Fruit fly (Drosophila melanogaster): ENCODE data around the gene CG10513.

CG10513 gene

DNA sequence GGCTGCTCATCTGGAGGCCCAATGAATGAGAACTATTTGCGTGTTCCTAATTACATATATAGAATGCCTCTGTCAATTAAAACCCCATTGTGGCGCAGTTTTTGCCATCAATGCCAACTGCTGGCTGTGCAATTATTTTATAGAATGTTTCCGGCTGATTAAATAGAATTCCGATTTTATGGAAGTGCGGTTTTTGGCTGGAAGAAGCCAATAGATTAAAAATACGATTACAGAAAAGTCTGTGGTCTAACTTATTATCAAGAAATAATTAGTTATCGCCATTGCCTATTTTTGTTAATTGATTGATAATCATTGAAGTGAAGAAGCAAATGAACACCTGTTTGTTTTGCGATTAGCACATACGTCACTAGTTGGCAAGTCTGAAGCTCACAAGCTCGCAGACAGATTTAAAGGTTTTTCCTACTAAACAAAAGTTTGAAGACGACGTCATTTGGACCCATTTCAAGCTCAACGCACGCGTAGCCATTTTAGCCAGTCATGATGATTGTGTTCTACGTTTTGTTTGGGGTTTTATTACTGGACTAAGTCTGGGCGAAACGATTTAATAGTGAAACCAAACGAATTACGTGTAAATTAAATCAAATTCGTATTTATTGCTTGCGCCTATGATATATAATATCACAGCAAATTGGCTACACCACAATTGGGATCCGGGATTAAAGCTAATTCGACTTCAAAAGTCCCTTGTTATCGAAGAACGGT is 29.0 kb upstream of the CG10513 start:
- TF ChIP-seq pan (optimal IDR thresholded peaks at IDR 0.05) (no peak), EcR (GFP tag; optimal IDR thresholded peaks at IDR 0.05) (no peak), Dll (optimal IDR thresholded peaks at IDR 0.05) (no peak), usp (GFP tag; optimal IDR thresholded peaks at IDR 0.05) (no peak), CG8478 (optimal IDR thresholded peaks at IDR 0.05) (no peak), psq (optimal IDR thresholded peaks at IDR 0.05) (no peak)

DNA sequence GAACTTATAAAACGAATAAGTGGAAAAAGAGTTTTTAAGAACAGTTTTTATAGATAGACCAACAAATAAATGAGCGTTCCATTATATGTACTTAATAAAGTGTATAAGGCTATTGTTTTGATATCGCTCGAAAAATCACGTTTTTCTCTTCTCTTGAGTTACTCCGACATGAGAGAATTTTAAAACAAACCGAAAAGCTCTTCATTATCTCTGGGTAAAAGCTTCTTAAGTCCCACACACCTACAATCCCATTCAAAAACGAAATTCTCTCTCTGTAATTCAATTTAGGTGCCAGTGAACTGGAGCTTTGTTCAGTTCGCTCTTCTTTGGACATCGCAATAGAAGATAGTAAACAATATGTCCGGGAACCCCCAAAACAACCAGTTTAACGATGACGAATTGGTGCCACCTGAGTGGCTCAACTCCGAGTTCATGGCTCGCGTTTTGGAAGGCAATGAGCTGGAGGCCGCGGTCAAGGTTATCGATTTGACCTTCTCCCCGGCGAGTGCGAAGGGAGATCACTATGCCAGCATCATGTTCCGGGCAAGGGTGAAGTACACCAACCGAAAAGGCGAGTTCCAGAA is 26.9 kb upstream of the CG10513 start, which contains the start of gene CG31436:
CG31436 (plus strand) TSS at position 281 of the 584 bp plus-strand sequence.
- TF ChIP-seq psq (optimal IDR thresholded peaks at IDR 0.05) (no peak), usp (GFP tag; optimal IDR thresholded peaks at IDR 0.05) (no peak), CG8478 (optimal IDR thresholded peaks at IDR 0.05) (no peak), Dll (optimal IDR thresholded peaks at IDR 0.05) (no peak)

DNA sequence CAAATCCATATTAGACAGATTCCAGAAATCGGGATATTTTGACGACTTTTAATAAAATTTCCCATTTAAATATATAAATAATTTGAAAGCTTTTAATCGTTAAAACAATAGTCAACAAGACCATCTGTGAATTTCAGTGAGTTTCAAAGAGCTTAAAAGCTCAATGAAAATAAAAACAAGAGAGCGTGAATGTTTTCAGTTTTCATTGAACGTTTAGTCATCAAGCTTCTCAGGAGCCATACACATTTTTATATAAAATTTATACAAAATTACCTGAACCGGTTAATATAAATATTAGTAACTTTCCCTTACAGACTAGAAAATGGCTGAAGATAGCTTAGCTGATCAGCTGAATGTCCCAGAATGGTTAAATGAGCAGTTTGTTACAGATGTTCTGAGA is 25.2 kb upstream of the CG10513 start, which contains the start of gene CG31370:
CG31370 (plus strand) TSS at position 226 of the 400 bp plus-strand sequence.
- TF ChIP-seq CG8478 (optimal IDR thresholded peaks at IDR 0.05) (no peak), Dll (optimal IDR thresholded peaks at IDR 0.05) (no peak), EcR (GFP tag; optimal IDR thresholded peaks at IDR 0.05) (no peak), psq (optimal IDR thresholded peaks at IDR 0.05) (no peak), pan (optimal IDR thresholded peaks at IDR 0.05) (no peak), usp (GFP tag; optimal IDR thresholded peaks at IDR 0.05) (no peak)

DNA sequence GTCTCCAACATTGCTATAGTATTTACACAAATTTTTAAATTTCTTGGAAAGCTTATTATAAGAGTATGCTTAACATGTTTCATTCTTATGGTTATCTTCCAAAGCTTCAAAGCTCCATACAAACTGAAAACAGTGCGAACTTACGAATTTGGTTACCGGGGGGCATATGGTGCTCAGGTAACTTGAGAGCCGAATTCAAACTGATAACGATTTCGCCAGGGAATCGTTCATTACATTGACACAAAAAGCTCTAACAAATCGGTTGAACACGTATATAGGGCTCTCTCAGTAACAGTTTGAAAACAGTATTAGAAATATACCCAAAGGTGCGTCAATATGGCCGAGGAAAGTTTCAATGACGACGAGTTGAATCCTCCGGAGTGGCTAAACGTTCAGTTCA is 23.6 kb upstream of the CG10513 start, which contains the start of gene CG13659:
CG13659 (plus strand) TSS at position 317 of the 400 bp plus-strand sequence.
- TF ChIP-seq Dll (optimal IDR thresholded peaks at IDR 0.05) (no peak), CG8478 (optimal IDR thresholded peaks at IDR 0.05) (no peak), usp (GFP tag; optimal IDR thresholded peaks at IDR 0.05) (no peak), psq (optimal IDR thresholded peaks at IDR 0.05) (no peak), pan (optimal IDR thresholded peaks at IDR 0.05) (no peak), EcR (GFP tag; optimal IDR thresholded peaks at IDR 0.05) (no peak)

DNA sequence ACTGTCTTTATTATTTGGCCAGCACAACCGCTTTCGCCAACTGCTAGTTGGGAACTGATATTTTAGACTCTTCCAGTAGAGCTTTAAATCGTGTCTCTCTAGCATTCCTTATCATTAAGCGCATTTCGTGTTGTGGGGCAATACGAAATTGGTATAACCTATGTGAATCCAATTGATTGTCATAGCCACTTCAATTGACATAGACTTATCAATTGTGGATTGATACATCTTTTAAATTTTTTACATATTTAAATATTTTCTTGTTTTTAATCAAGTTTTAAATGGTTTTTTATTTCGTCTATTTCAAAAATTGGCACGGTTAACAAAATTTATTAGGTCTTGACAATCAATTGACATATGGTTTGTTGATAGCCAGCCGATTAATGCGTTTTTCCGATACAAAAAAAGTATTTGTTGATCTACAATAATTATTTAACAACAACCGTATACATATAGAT is 22.5 kb upstream of the CG10513 start, which contains the start of gene CG31288:
CG31288 (minus strand) TSS at position 51 of the 458 bp plus-strand sequence.
- TF ChIP-seq psq (optimal IDR thresholded peaks at IDR 0.05) = no peak

DNA sequence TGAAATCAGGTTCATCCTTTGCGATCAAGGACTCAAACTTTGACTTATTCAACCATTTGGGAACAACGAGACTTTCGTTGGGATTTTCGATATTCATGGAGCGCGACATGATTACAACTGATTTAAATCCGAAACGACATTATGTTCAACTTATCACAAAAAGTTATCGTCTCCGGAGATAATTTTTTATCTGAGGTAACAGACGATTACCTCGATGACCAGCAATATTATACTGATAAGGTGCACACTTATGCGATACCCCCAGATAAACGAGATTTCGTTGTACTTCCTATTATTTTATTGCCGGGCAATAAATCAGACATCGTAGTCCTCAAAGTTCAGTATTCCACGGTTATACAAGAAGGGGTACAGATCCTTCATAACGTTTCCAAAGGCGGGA is 20.7 kb upstream of the CG10513 start, which contains the start of gene CG31097:
CG31097 (minus strand) TSS at position 101 of the 400 bp plus-strand sequence.
- no peak for TF ChIP-seq CG8478 (optimal IDR thresholded peaks at IDR 0.05)
- TF ChIP-seq Dll (optimal IDR thresholded peaks at IDR 0.05) = no peak
- TF ChIP-seq usp (GFP tag; optimal IDR thresholded peaks at IDR 0.05) = no peak
- TF ChIP-seq EcR (GFP tag; optimal IDR thresholded peaks at IDR 0.05) = no peak
- no peak for TF ChIP-seq psq (optimal IDR thresholded peaks at IDR 0.05)
- no peak for TF ChIP-seq pan (optimal IDR thresholded peaks at IDR 0.05)

DNA sequence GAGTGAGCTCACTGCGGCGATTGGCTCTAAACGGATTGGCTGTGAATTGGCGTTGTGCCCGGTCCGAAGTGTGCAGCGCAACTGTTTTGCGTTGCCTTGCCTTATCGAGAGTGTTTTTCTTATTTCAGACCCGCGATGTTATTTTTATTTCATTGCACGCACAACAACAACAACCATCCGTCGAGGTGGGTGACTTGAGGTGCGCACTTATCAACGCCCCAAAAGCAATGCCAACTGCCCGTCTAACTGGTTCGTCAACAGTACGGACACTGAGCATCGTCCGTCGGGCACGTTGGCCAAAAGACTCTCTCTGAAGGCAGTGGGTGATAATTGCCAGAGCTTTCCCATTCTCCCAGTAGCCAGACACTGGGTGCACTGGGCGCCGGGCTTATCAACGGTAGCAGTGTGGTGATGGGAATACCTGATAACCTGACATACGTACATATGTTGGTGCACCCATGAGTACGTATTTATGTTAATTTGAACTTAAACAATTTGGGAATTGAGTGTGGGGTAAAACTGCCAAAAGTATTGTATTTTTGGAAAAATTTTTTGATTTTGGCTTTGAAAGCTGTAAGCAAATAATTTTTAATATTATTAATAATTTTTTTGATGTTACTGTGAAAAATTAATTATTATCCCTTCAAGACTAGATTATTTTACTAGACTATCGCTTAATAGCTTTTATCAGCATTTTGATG is 18.5 kb upstream of the CG10513 start, which contains the start of gene CG31102:
CG31102 (minus strand) TSS at position 275 of the 701 bp plus-strand sequence.
- TF ChIP-seq psq (optimal IDR thresholded peaks at IDR 0.05) (no peak), CG8478 (optimal IDR thresholded peaks at IDR 0.05) (no peak), EcR (GFP tag; optimal IDR thresholded peaks at IDR 0.05) (no peak), pan (optimal IDR thresholded peaks at IDR 0.05) (no peak), Dll (optimal IDR thresholded peaks at IDR 0.05) (no peak)

DNA sequence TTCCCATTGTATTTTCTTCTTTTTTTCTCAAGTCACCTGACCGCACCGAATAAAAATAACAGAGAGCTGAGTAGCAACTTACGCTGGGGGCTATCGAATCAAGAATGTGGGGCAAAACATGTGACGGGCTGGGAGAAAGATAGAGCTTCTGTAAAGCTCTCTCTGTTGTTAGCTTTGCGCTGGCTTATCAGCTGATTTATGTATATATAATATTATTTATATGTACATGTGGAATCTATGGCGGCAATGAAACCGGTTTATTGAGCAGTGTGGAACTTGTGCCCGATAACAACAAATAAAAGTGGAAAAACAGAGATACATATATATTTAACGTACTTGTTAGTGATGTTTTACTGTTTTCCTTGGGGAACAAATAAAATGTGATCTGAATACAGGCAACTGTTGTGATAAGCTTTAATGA is 15.9 kb upstream of the CG10513 start, which contains the start of gene CG31098:
CG31098 (minus strand) TSS at position 114 of the 421 bp plus-strand sequence.
- TF ChIP-seq psq (optimal IDR thresholded peaks at IDR 0.05) = no peak
- no peak for TF ChIP-seq Dll (optimal IDR thresholded peaks at IDR 0.05)
- TF ChIP-seq usp (GFP tag; optimal IDR thresholded peaks at IDR 0.05) = no peak
- TF ChIP-seq EcR (GFP tag; optimal IDR thresholded peaks at IDR 0.05) = no peak
- TF ChIP-seq pan (optimal IDR thresholded peaks at IDR 0.05) = no peak
- no peak for TF ChIP-seq CG8478 (optimal IDR thresholded peaks at IDR 0.05)

DNA sequence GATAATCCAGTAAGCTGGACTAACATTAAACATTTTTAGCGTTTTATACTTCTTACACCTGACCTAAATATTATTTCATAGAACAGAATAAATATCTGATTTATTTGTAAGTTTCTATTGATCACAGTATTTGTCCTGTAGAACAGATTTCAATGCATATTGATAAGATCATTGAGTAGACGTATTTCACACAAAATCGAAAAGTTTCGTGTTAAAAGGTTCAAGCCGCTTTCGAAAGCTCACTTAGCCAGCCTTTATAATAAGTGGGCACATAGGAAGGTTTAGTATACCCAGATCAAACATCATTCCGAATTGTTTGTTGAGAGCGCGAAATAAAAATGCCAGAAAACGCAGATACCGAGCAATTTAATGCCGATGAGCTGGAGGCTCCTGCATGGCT is 12.6 kb upstream of the CG10513 start, which contains the start of gene CG11893:
CG11893 (plus strand) TSS at position 301 of the 400 bp plus-strand sequence.
- no peak for TF ChIP-seq psq (optimal IDR thresholded peaks at IDR 0.05)
- no peak for TF ChIP-seq CG8478 (optimal IDR thresholded peaks at IDR 0.05)
- no peak for TF ChIP-seq pan (optimal IDR thresholded peaks at IDR 0.05)
- TF ChIP-seq EcR (GFP tag; optimal IDR thresholded peaks at IDR 0.05) = no peak
- no peak for TF ChIP-seq Dll (optimal IDR thresholded peaks at IDR 0.05)
- TF ChIP-seq usp (GFP tag; optimal IDR thresholded peaks at IDR 0.05) = no peak

DNA sequence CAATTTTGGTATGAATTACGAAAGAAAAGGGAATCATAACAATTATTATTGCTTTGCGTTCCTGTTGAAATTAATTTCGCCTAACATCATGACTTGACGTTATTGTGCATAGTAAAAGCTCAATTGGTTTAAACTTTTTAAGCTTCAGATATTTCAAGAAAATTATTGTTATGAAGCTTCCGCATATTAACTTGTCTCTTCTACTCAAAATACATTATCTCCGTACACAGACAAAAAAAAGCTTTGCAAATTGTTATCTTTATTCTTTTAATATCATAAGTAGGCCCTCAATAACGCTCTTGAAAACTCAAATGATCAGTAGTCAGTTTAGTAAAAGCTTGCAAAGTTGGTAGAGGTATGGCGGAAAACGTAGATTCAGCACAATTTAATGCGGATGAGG is 10.1 kb upstream of the CG10513 start, which contains the start of gene CG13658:
CG13658 (plus strand) TSS at position 347 of the 400 bp plus-strand sequence.
- TF ChIP-seq Dll (optimal IDR thresholded peaks at IDR 0.05) (no peak), usp (GFP tag; optimal IDR thresholded peaks at IDR 0.05) (no peak), psq (optimal IDR thresholded peaks at IDR 0.05) (no peak), pan (optimal IDR thresholded peaks at IDR 0.05) (no peak), EcR (GFP tag; optimal IDR thresholded peaks at IDR 0.05) (no peak), CG8478 (optimal IDR thresholded peaks at IDR 0.05) (no peak)

DNA sequence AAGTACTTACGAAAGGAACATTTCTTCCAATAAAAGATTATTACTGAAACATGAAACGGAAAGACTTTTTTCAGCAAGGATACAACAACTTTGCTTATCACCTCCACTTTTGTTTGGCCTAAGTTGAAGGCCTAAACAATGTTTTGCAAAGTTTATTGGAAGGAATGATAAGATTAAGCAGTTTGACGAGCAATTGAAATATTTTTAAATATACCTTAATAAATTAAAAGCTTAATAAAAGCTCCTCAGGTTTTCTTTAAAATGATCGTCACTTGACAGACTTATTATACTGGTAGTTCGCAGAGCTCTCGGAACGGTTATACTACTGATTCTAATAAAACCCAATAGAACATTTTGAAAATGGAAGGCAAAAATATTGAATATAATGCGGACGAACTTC is 8.2 kb upstream of the CG10513 start, which contains the start of gene CG31104:
CG31104 (plus strand) TSS at position 301 of the 400 bp plus-strand sequence.
- TF ChIP-seq usp (GFP tag; optimal IDR thresholded peaks at IDR 0.05) (no peak), EcR (GFP tag; optimal IDR thresholded peaks at IDR 0.05) (no peak)

All from whole organism.